Fruit fly (Drosophila melanogaster) whole organism, embryonic: ENCODE measurements around the gene MEP-1.

ENCODE experiments used
- Antp ChIP-seq: fragments of 200-800 bp; sonication (Bioruptor generic); optimal IDR thresholded peaks from 3 replicates; lab custom pipeline; 2016; ENCODE audit warnings: missing biosample characterization, missing genetic modification characterization
- Atf6 ChIP-seq: fragments of 200-800 bp; sonication (Bioruptor generic); IDR thresholded peaks from 2 replicates; pipeline ENCODE4 v1.3.6; 2022; ENCODE audit warnings: missing biosample characterization, missing genetic modification characterization
- CG11093 ChIP-seq: fragments of 200-800 bp; sonication (Bioruptor generic); IDR thresholded peaks from 3 replicates; pipeline ENCODE4 v1.3.6; 2022; ENCODE audit warnings: missing biosample characterization, missing genetic modification characterization
- CG11398 ChIP-seq: fragments of 200-800 bp; sonication (Bioruptor generic); optimal IDR thresholded peaks from 2 replicates; lab custom pipeline; 2016; ENCODE audit warnings: missing biosample characterization, missing genetic modification characterization
- CG12071 ChIP-seq: fragments of 200-800 bp; sonication (Bioruptor generic); optimal IDR thresholded peaks from 3 replicates; lab custom pipeline; 2018; ENCODE audit warnings: missing biosample characterization, mild to moderate bottlenecking, missing genetic modification characterization
- CG15073 ChIP-seq: fragments of 200-800 bp; sonication (Bioruptor generic); optimal IDR thresholded peaks from 2 replicates; lab custom pipeline; 2016; ENCODE audit warnings: missing biosample characterization, missing genetic modification characterization
- CG17359 ChIP-seq: fragments of 200-800 bp; sonication (Bioruptor generic); optimal IDR thresholded peaks from 3 replicates; lab custom pipeline; 2018; ENCODE audit warnings: missing biosample characterization, mild to moderate bottlenecking, missing genetic modification characterization, moderate library complexity
- CG17912 ChIP-seq: fragments of 200-800 bp; sonication (Bioruptor generic); optimal IDR thresholded peaks from 2 replicates; lab custom pipeline; 2018; ENCODE audit warnings: missing biosample characterization, mild to moderate bottlenecking, missing genetic modification characterization
- CG18011 ChIP-seq: fragments of 200-800 bp; sonication (Bioruptor generic); optimal IDR thresholded peaks from 2 replicates; lab custom pipeline; 2017; ENCODE audit warnings: missing biosample characterization, missing genetic modification characterization, mild to moderate bottlenecking, moderate library complexity, missing genotype
- CG18599 ChIP-seq: fragments of 200-800 bp; sonication (Bioruptor generic); optimal IDR thresholded peaks from 3 replicates; lab custom pipeline; 2017; ENCODE audit warnings: missing biosample characterization, missing genetic modification characterization, mild to moderate bottlenecking, moderate library complexity, missing genetic modification reagents
- CG2889 ChIP-seq: fragments of 200-800 bp; sonication (Bioruptor generic); IDR thresholded peaks from 3 replicates; pipeline ENCODE4 v1.3.6; 2022; ENCODE audit warnings: missing biosample characterization, missing genetic modification characterization
- CG31365 ChIP-seq: fragments of 200-800 bp; sonication (Bioruptor generic); optimal IDR thresholded peaks from 2 replicates; lab custom pipeline; 2018; ENCODE audit warnings: missing biosample characterization, mild to moderate bottlenecking, missing genetic modification characterization
- CG3726 ChIP-seq: fragments of 200-800 bp; sonication (Bioruptor generic); IDR thresholded peaks from 3 replicates; pipeline ENCODE4, ENCODE4 v1.3.6; 2022; ENCODE audit warnings: missing biosample characterization, missing genetic modification characterization
- CG42726 ChIP-seq: fragments of 200-800 bp; sonication (Bioruptor generic); IDR thresholded peaks from 2 replicates; pipeline ENCODE4 v1.3.6; 2022; ENCODE audit warnings: missing biosample characterization, missing genetic modification characterization; ENCODE audit not compliant: partially characterized antibody
- CG4404 ChIP-seq: fragments of 200-800 bp; sonication (Bioruptor generic); IDR thresholded peaks from 2 replicates; pipeline ENCODE4 v1.3.6; 2022; ENCODE audit warnings: missing biosample characterization, missing genetic modification characterization
- CG4820 ChIP-seq: fragments of 200-800 bp; sonication (Bioruptor generic); optimal IDR thresholded peaks from 3 replicates; lab custom pipeline; 2016; ENCODE audit warnings: missing biosample characterization, missing genetic modification characterization
- CG6254 ChIP-seq: fragments of 200-800 bp; sonication (Bioruptor generic); optimal IDR thresholded peaks from 3 replicates; lab custom pipeline; 2017; ENCODE audit warnings: mild to moderate bottlenecking, missing biosample characterization, missing genetic modification reagents, missing genetic modification characterization
- CG6272 ChIP-seq: fragments of 200-800 bp; sonication (Bioruptor generic); IDR thresholded peaks from 2 replicates; pipeline ENCODE4 v1.3.6; 2022; ENCODE audit warnings: missing biosample characterization, missing genetic modification characterization
- CG6813 ChIP-seq: fragments of 200-800 bp; sonication (Bioruptor generic); optimal IDR thresholded peaks from 2 replicates; lab custom pipeline; 2017; ENCODE audit warnings: missing biosample characterization, missing genetic modification characterization, mild to moderate bottlenecking, moderate library complexity, missing genetic modification reagents
- CG7372 ChIP-seq: fragments of 200-800 bp; sonication (Bioruptor generic); IDR thresholded peaks from 2 replicates; pipeline ENCODE4 v1.3.6; 2022; ENCODE audit warnings: missing biosample characterization, missing genetic modification characterization
- CG7745 ChIP-seq: fragments of 200-800 bp; sonication (Bioruptor generic); optimal IDR thresholded peaks from 2 replicates; lab custom pipeline; 2018; ENCODE audit warnings: missing biosample characterization, mild to moderate bottlenecking, missing genetic modification characterization, moderate library complexity
- Doc3 ChIP-seq: fragments of 200-800 bp; sonication (Bioruptor generic); IDR thresholded peaks from 3 replicates; pipeline ENCODE4 v1.3.6; 2022; ENCODE audit warnings: missing biosample characterization, missing genetic modification characterization; ENCODE audit not compliant: partially characterized antibody
- Dp ChIP-seq: fragments of 200-800 bp; sonication (Bioruptor generic); optimal IDR thresholded peaks from 2 replicates; lab custom pipeline; 2018; ENCODE audit warnings: missing biosample characterization, mild to moderate bottlenecking, missing genetic modification characterization, moderate library complexity
- E2f1 ChIP-seq: fragments of 200-800 bp; sonication (Bioruptor generic); IDR thresholded peaks from 2 replicates; pipeline ENCODE4 v1.3.6; 2022; ENCODE audit warnings: missing biosample characterization, missing genetic modification characterization
- ERR ChIP-seq: fragments of 200-800 bp; sonication (Bioruptor generic); optimal IDR thresholded peaks from 2 replicates; lab custom pipeline; 2016; ENCODE audit warnings: missing biosample characterization, missing genetic modification characterization
- Ets97D ChIP-seq: fragments of 200-800 bp; sonication (Bioruptor generic); optimal IDR thresholded peaks from 3 replicates; lab custom pipeline; 2016; ENCODE audit warnings: missing biosample characterization, missing genetic modification characterization
- Hr3 ChIP-seq: fragments of 200-800 bp; sonication (Bioruptor generic); optimal IDR thresholded peaks from 3 replicates; lab custom pipeline; 2016; ENCODE audit warnings: missing biosample characterization, missing genetic modification characterization
- Hr78 ChIP-seq, 2 experiments: fragments of 200-800 bp in 1 of 2; fragments of >200 bp in 1 of 2; sonication (Bioruptor generic) in 1 of 2; optimal IDR thresholded peaks; 2 replicates each; lab custom pipeline; 2017 to 2019; ENCODE audit warnings: missing biosample characterization in 2 of 2, missing genetic modification characterization in 2 of 2, mild to moderate bottlenecking in 1 of 2, moderate library complexity in 1 of 2
- Kr ChIP-seq: fragments of 200-800 bp; sonication (Bioruptor generic); optimal IDR thresholded peaks from 2 replicates; lab custom pipeline; 2017; ENCODE audit warnings: missing biosample characterization, mild to moderate bottlenecking, missing genetic modification characterization
- Myb ChIP-seq: fragments of 200-800 bp; sonication (Bioruptor generic); optimal IDR thresholded peaks from 2 replicates; lab custom pipeline; 2016; ENCODE audit warnings: missing biosample characterization, missing genetic modification characterization
- Oli ChIP-seq: fragments of 200-800 bp; sonication (Bioruptor generic); optimal IDR thresholded peaks from 2 replicates; lab custom pipeline; 2018; ENCODE audit warnings: missing biosample characterization, mild to moderate bottlenecking, missing genetic modification characterization, moderate library complexity
- Optix ChIP-seq: fragments of 200-800 bp; sonication (Bioruptor generic); IDR thresholded peaks from 3 replicates; pipeline ENCODE4 v1.3.6; 2022; ENCODE audit warnings: missing biosample characterization, missing genetic modification characterization
- Scr ChIP-seq: fragments of 200-800 bp; sonication (Bioruptor generic); IDR thresholded peaks from 2 replicates; pipeline ENCODE4 v1.3.6; 2022; ENCODE audit warnings: missing biosample characterization, missing genetic modification characterization; ENCODE audit not compliant: partially characterized antibody
- ash1 ChIP-seq: fragments of 200-800 bp; sonication (Bioruptor generic); optimal IDR thresholded peaks from 2 replicates; lab custom pipeline; 2018; ENCODE audit warnings: missing biosample characterization, mild to moderate bottlenecking, missing genetic modification characterization
- cad ChIP-seq: fragments of >200 bp; optimal IDR thresholded peaks from 2 replicates; lab custom pipeline; 2017; ENCODE audit warnings: missing biosample characterization, missing genetic modification characterization
- chm ChIP-seq: fragments of 200-800 bp; sonication (Bioruptor generic); IDR thresholded peaks from 2 replicates; pipeline ENCODE4 v1.3.6; 2022; ENCODE audit warnings: missing biosample characterization, missing genetic modification characterization
- ftz-f1 ChIP-seq: fragments of 200-800 bp; sonication (Bioruptor generic); optimal IDR thresholded peaks from 2 replicates; lab custom pipeline; 2016; ENCODE audit warnings: missing biosample characterization, missing genetic modification characterization
- gce ChIP-seq: fragments of 200-800 bp; sonication (Bioruptor generic); IDR thresholded peaks from 3 replicates; pipeline ENCODE4 v1.3.6; 2022; ENCODE audit warnings: missing biosample characterization, missing genetic modification characterization
- klu ChIP-seq: fragments of 200-800 bp; sonication (Bioruptor generic); IDR thresholded peaks from 2 replicates; pipeline ENCODE4 v1.3.6; 2022; ENCODE audit warnings: missing biosample characterization, missing genetic modification characterization
- lov ChIP-seq, 2 experiments: fragments of 200-800 bp in 1 of 2; fragments of >200 bp in 1 of 2; sonication (Bioruptor generic) in 1 of 2; IDR thresholded peaks in 1 of 2; optimal IDR thresholded peaks in 1 of 2; 2 replicates in 1 of 2; 3 replicates in 1 of 2; pipeline versions ENCODE4 v1.3.6 to Lab custom; 2017 to 2022; ENCODE audit warnings: missing biosample characterization in 1 of 2, missing genetic modification characterization in 1 of 2
- odd ChIP-seq: fragments of 200-800 bp; sonication (Bioruptor generic); optimal IDR thresholded peaks from 2 replicates; lab custom pipeline; 2017; ENCODE audit warnings: missing biosample characterization, mild to moderate bottlenecking, missing genetic modification characterization
- onecut ChIP-seq: fragments of 200-800 bp; sonication (Bioruptor generic); IDR thresholded peaks from 2 replicates; pipeline ENCODE4 v1.3.6; 2022; ENCODE audit warnings: missing biosample characterization, missing genetic modification characterization
- rib ChIP-seq: fragments of 200-800 bp; sonication (Bioruptor generic); IDR thresholded peaks from 2 replicates; pipeline ENCODE4 v1.3.6; 2022; ENCODE audit warnings: missing biosample characterization, missing genetic modification characterization
- ro ChIP-seq: fragments of 200-800 bp; sonication (Bioruptor generic); IDR thresholded peaks from 2 replicates; pipeline ENCODE4 v1.3.6; 2022; ENCODE audit warnings: missing biosample characterization, missing genetic modification characterization
- trh ChIP-seq: fragments of 200-800 bp; sonication (Bioruptor generic); optimal IDR thresholded peaks from 2 replicates; lab custom pipeline; 2016; ENCODE audit warnings: missing biosample characterization, missing genetic modification characterization
- ttk ChIP-seq: fragments of 200-800 bp; sonication (Bioruptor generic); IDR thresholded peaks from 2 replicates; pipeline ENCODE4 v2.1.2; 2022; ENCODE audit warnings: missing biosample characterization, missing genetic modification characterization
- usp ChIP-seq: fragments of >200 bp; optimal IDR thresholded peaks from 2 replicates; lab custom pipeline; 2017; ENCODE audit warnings: missing biosample characterization, missing genetic modification characterization
- wor ChIP-seq: fragments of 200-800 bp; sonication (Bioruptor generic); IDR thresholded peaks from 2 replicates; pipeline ENCODE4 v1.3.6; 2022; ENCODE audit warnings: missing biosample characterization, missing genetic modification characterization

The MEP-1 gene

dm6 chr3L:2584119-2584805 lies 47.3 kb upstream of the MEP-1 start (continued):
- TF ChIP-seq CG18599 (GFP tag; lab: Kevin White, UChicago), result peak; percentile 92
- peak; percentile 61; the same call in 2 of the 3 replicates for TF ChIP-seq CG2889
- 0 out of 2 replicates have a peak, but pooled peaks have one; percentile 30 for TF ChIP-seq ro (GFP tag; lab: Robert Waterston, UW)
- no peak for TF ChIP-seq Dp
- TF ChIP-seq klu (GFP tag; lab: Robert Waterston, UW), result no peak
- no peak for TF ChIP-seq trh (GFP tag; lab: Kevin White, UChicago)
- peak; percentile 65 for TF ChIP-seq wor (GFP tag; lab: Robert Waterston, UW)
- peak; percentile 58 for TF ChIP-seq CG15073 (GFP tag; lab: Kevin White, UChicago)
- peak; percentile 64; the same call in 1 of the 2 replicates for TF ChIP-seq CG7372 (GFP tag; lab: Robert Waterston, UW)
- TF ChIP-seq CG17359 (tag; lab: Kevin White, UChicago), result peak; percentile 83
- no peak for TF ChIP-seq cad
- TF ChIP-seq CG11093 (GFP tag; lab: Robert Waterston, UW), result peak; percentile 58; the same call in 2 of the 3 replicates
- peak; percentile 62 for TF ChIP-seq CG12071 (GFP tag; lab: Kevin White, UChicago)
- no peak for TF ChIP-seq CG7745 (tag; lab: Kevin White, UChicago)
- no peak for TF ChIP-seq CG42726 (GFP tag; lab: Robert Waterston, UW)
- peak in 1 of 2 experiments; percentile 95 for TF ChIP-seq Hr78 (GFP tag; optimal IDR thresholded peaks at IDR 0.05; lab: Kevin White, UChicago)
- TF ChIP-seq CG6254 (GFP tag; lab: Kevin White, UChicago), result peak; percentile 58
- TF ChIP-seq Ets97D (GFP tag; lab: Kevin White, UChicago), result peak; percentile 18
- TF ChIP-seq CG11398 (GFP tag; lab: Kevin White, UChicago), result peak; percentile 48
- 0 out of 2 replicates have a peak, but pooled peaks have one; percentile 41 for TF ChIP-seq CG6272 (GFP tag; lab: Robert Waterston, UW)
- TF ChIP-seq CG3726 (GFP tag; lab: Robert Waterston, UW), result no peak
- peak; percentile 76 for TF ChIP-seq Hr3 (GFP tag; lab: Kevin White, UChicago)
- TF ChIP-seq gce (GFP tag; lab: Robert Waterston, UW), result no peak; the same call in 2 of the 3 replicates
- peak; percentile 81 for TF ChIP-seq CG6813 (GFP tag; lab: Kevin White, UChicago)
- TF ChIP-seq CG4404 (GFP tag; lab: Robert Waterston, UW), result peak; percentile 35
- peak; percentile 38 for TF ChIP-seq Myb (GFP tag; lab: Kevin White, UChicago)
- TF ChIP-seq CG31365, result peak; percentile 39
- no peak for TF ChIP-seq usp (GFP tag; lab: Kevin White, UChicago)
- TF ChIP-seq Scr (GFP tag; lab: Robert Waterston, UW), result peak; percentile 22; the same call in 1 of the 2 replicates
- TF ChIP-seq ttk (GFP tag; lab: Robert Waterston, UW), result peak; percentile 14; the same call in 1 of the 2 replicates
- TF ChIP-seq lov (optimal IDR thresholded peaks at IDR 0.05; lab: Kevin White, UChicago), result no peak
- peak; percentile 65; the same call in 1 of the 3 replicates for TF ChIP-seq lov (GFP tag; IDR thresholded peaks at IDR 0.05; lab: Robert Waterston, UW)
- peak; percentile 90 for TF ChIP-seq Oli (tag; lab: Kevin White, UChicago)
- TF ChIP-seq Antp (GFP tag; lab: Kevin White, UChicago), result peak; percentile 71
- peak; percentile 73 for TF ChIP-seq E2f1
- peak; percentile 64 for TF ChIP-seq ERR (GFP tag; lab: Kevin White, UChicago)
- TF ChIP-seq odd (GFP tag; lab: Kevin White, UChicago), result peak; percentile 87
- TF ChIP-seq chm, result peak; percentile 19; the same call in 1 of the 2 replicates
- no peak for TF ChIP-seq CG17912 (GFP tag; lab: Kevin White, UChicago)
- TF ChIP-seq Atf6 (GFP tag; lab: Robert Waterston, UW), result peak; percentile 58; the same call in 1 of the 2 replicates
- peak; percentile 46; the same call in 1 of the 2 replicates for TF ChIP-seq rib
- peak; percentile 53 for TF ChIP-seq onecut (GFP tag; lab: Robert Waterston, UW)
- peak; percentile 22 for TF ChIP-seq ash1 (GFP tag; lab: Kevin White, UChicago)
- no peak for TF ChIP-seq Doc3 (GFP tag; lab: Robert Waterston, UW)
- TF ChIP-seq Optix, result peak; percentile 52; the same call in 1 of the 3 replicates
- peak; percentile 64 for TF ChIP-seq CG4820
- peak; percentile 70 for TF ChIP-seq CG18011 (GFP tag; lab: Kevin White, UChicago)
- no peak for TF ChIP-seq Kr (GFP tag; lab: Kevin White, UChicago)
- no peak for TF ChIP-seq ftz-f1 (GFP tag; lab: Kevin White, UChicago)
